Worm (Caenorhabditis elegans) whole organism, late embryonic: ENCODE measurements around the gene Y22D7AR.6.

Source experiments
- K09A11.1 ChIP-seq: sonication (generic microtip); optimal IDR thresholded peaks from 2 replicates; lab custom pipeline; 2017; ENCODE audit warnings: antibody characterized with exemption, mild to moderate bottlenecking, missing genetic modification characterization, missing compliant biosample characterization; ENCODE audit not compliant: insufficient read depth
- elt-2 ChIP-seq: sonication (generic microtip); optimal IDR thresholded peaks from 2 replicates; lab custom pipeline; 2016; ENCODE audit warnings: missing genetic modification reagents, missing genetic modification characterization, missing compliant biosample characterization
- fkh-10 ChIP-seq: fragments of 150-350 bp; optimal IDR thresholded peaks from 2 replicates; lab custom pipeline; 2014; ENCODE audit warnings: missing biosample characterization, missing genetic modification reagents, missing genetic modification characterization
- mec-3 ChIP-seq: sonication (generic microtip); optimal IDR thresholded peaks from 2 replicates; lab custom pipeline; 2016; ENCODE audit warnings: borderline replicate concordance, missing genetic modification characterization, missing compliant biosample characterization
- nfya-1 ChIP-seq: sonication (generic microtip); optimal IDR thresholded peaks from 2 replicates; lab custom pipeline; 2017; ENCODE audit warnings: missing genetic modification characterization, mild to moderate bottlenecking, missing compliant biosample characterization, antibody characterized with exemption, moderate library complexity
- pax-1 ChIP-seq: fragments of 150-350 bp; optimal IDR thresholded peaks from 2 replicates; lab custom pipeline; 2014; ENCODE audit warnings: missing biosample characterization, missing genetic modification characterization
- pha-4 ChIP-seq: fragments of 150-350 bp; optimal IDR thresholded peaks from 2 replicates; lab custom pipeline; 2018; ENCODE audit warnings: missing biosample characterization, missing genetic modification reagents, missing genetic modification characterization
- syd-9 ChIP-seq: sonication (generic microtip); optimal IDR thresholded peaks from 2 replicates; lab custom pipeline; 2016; ENCODE audit warnings: mild to moderate bottlenecking, missing genetic modification characterization, moderate library complexity, missing compliant biosample characterization

DNA sequence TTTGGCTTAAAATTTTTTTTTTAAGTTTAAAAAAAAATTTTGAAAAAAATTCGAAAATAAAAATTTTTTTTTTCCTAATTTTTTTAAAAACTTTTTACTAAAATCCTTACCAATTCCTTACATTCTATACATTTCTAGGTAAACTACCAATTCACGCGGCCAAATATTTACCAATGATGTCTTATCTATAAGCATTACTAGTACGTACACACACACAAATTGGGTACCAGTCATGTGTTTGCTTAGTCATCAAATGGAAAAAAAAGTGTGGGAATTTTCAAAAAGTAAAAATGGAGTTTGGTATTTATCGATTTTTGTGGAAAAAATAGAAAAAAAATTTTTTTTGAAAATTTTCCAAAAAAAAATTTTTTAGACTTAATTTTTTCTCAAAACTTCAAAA, at the start of gene Y22D7AR.6:
- TF ChIP-seq syd-9 (tag; lab: Kevin White, UChicago): no peak
- TF ChIP-seq nfya-1 (tag; lab: Kevin White, UChicago): no peak
- TF ChIP-seq pha-4 (tag; lab: Kevin White, UChicago): no peak
- TF ChIP-seq pax-1 (tag; lab: Kevin White, UChicago): no peak
- TF ChIP-seq mec-3 (tag; lab: Kevin White, UChicago): no peak
- TF ChIP-seq K09A11.1 (tag; lab: Kevin White, UChicago): no peak
- no peak for TF ChIP-seq elt-2 (tag; lab: Kevin White, UChicago)
- no peak for TF ChIP-seq fkh-10 (GFP tag; lab: Kevin White, UChicago)
